Fruit fly (Drosophila melanogaster): ENCODE measurements around the gene cic.

cic gene

dm6 chr3R:20262927-20263644 is 10.5 kb downstream of the cic start:
- TF ChIP-seq D1 (tag; optimal IDR thresholded peaks at IDR 0.05): no peak
- TF ChIP-seq CG12605 (GFP tag; IDR thresholded peaks at IDR 0.05): no peak
- TF ChIP-seq Pif1B (GFP tag; optimal IDR thresholded peaks at IDR 0.05): no peak
- TF ChIP-seq CG14655 (GFP tag; optimal IDR thresholded peaks at IDR 0.05): no peak
- no peak for TF ChIP-seq CG9948 (tag; optimal IDR thresholded peaks at IDR 0.05)
- TF ChIP-seq CG10348 (GFP tag; IDR thresholded peaks at IDR 0.05): no peak
- no peak for TF ChIP-seq fd96Ca (GFP tag; IDR thresholded peaks at IDR 0.05)
- no peak for TF ChIP-seq Ets98B (GFP tag; IDR thresholded peaks at IDR 0.05)
- no peak for TF ChIP-seq EcR (GFP tag; optimal IDR thresholded peaks at IDR 0.05)
- TF ChIP-seq CG34367 (tag; optimal IDR thresholded peaks at IDR 0.05): no peak
- TF ChIP-seq Pif1A (GFP tag; optimal IDR thresholded peaks at IDR 0.05): no peak
- no peak for TF ChIP-seq rn (GFP tag; IDR thresholded peaks at IDR 0.05)

DNA sequence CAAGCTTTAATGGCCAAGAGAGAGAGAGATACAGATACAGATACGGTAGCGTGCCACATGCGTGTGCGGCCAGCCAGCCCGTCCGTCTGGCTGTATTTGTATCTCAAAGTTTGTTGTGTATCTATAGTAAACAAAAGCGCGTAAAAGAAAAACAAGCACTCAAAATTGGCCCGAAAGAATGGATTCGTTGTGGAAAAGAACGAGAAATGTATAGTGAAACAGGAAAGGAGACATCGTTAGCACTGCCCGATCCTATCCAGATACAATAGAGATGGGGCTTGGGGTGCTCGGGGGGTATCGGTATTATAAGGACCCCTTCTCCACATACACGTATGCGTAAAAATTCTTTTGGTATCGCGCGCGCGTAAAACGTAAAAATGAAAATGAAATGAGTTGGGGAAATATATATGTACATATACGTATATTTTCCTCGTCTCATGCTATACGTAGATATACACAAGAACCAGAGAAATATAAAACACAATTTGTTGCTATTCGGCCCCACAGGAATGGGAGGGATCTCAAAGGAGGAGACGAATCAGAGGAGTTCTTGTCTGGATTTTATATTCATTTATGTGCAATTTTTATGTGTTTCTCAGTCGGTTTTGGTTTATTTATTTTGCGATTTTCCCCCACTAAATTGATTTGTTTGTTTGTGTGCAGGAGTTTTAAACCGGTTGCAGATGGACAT is 11.4 kb downstream of the cic start:
- TF ChIP-seq Snoo (tag; optimal IDR thresholded peaks at IDR 0.05) (no peak), CG8159 (tag; optimal IDR thresholded peaks at IDR 0.05) (peak; percentile 25), EcR (GFP tag; optimal IDR thresholded peaks at IDR 0.05) (peak; percentile 47), gl (tag; optimal IDR thresholded peaks at IDR 0.05) (peak; percentile 17), CG9948 (tag; optimal IDR thresholded peaks at IDR 0.05) (no peak), fd96Ca (GFP tag; IDR thresholded peaks at IDR 0.05) (no peak)

- peak; percentile 29 for TF ChIP-seq CG8159 (tag; optimal IDR thresholded peaks at IDR 0.05)
- peak; percentile 7 for TF ChIP-seq Snoo (tag; optimal IDR thresholded peaks at IDR 0.05)
- no peak for TF ChIP-seq CG14655 (GFP tag; optimal IDR thresholded peaks at IDR 0.05)
- 0 out of 2 replicates have a peak, but pooled peaks have one; percentile 15 for TF ChIP-seq Ets98B (GFP tag; IDR thresholded peaks at IDR 0.05)
- TF ChIP-seq CG8301 (tag; optimal IDR thresholded peaks at IDR 0.05): no peak
- no peak for TF ChIP-seq CG12605 (GFP tag; IDR thresholded peaks at IDR 0.05)
- TF ChIP-seq EcR (GFP tag; optimal IDR thresholded peaks at IDR 0.05): no peak
- TF ChIP-seq Pif1B (GFP tag; optimal IDR thresholded peaks at IDR 0.05): no peak
- TF ChIP-seq CG4496 (GFP tag; IDR thresholded peaks at IDR 0.05): 0 out of 3 replicates have a peak, but pooled peaks have one; percentile 8
- TF ChIP-seq CG9948 (tag; optimal IDR thresholded peaks at IDR 0.05): peak; percentile 15
- TF ChIP-seq fd96Ca (GFP tag; IDR thresholded peaks at IDR 0.05): peak; percentile 44; the same call in 1 of the 3 replicates
Measured at dm6 chr3R:20264770-20265169, 12.2 kb downstream of the cic start.

- TF ChIP-seq CG14655 (GFP tag; optimal IDR thresholded peaks at IDR 0.05) (peak; percentile 37), CG8301 (tag; optimal IDR thresholded peaks at IDR 0.05) (peak; percentile 14), CG4496 (GFP tag; IDR thresholded peaks at IDR 0.05) (no peak)
Measured at dm6 chr3R:20265239-20265846, 12.8 kb downstream of the cic start.

- TF ChIP-seq CG17806 (tag; optimal IDR thresholded peaks at IDR 0.05): no peak
- TF ChIP-seq gl (tag; optimal IDR thresholded peaks at IDR 0.05): no peak
- TF ChIP-seq fd96Ca (GFP tag; IDR thresholded peaks at IDR 0.05): 0 out of 3 replicates have a peak, but pooled peaks have one; percentile 17
- no peak for TF ChIP-seq Pif1A (GFP tag; optimal IDR thresholded peaks at IDR 0.05)
Measured at dm6 chr3R:20265969-20266368, 13.4 kb downstream of the cic start.

dm6 chr3R:20273568-20273967 is 21.0 kb downstream of the cic start:
- TF ChIP-seq Pif1B (GFP tag; optimal IDR thresholded peaks at IDR 0.05) (no peak), CG8159 (tag; optimal IDR thresholded peaks at IDR 0.05) (no peak), EcR (GFP tag; optimal IDR thresholded peaks at IDR 0.05) (no peak), CG10348 (GFP tag; IDR thresholded peaks at IDR 0.05) (no peak), D1 (tag; optimal IDR thresholded peaks at IDR 0.05) (no peak), fd96Ca (GFP tag; IDR thresholded peaks at IDR 0.05) (no peak), CG13204 (GFP tag; optimal IDR thresholded peaks at IDR 0.05) (no peak), Pif1A (GFP tag; optimal IDR thresholded peaks at IDR 0.05) (no peak)

- TF ChIP-seq CG15710 (tag; optimal IDR thresholded peaks at IDR 0.05): no peak
- peak; percentile 26 for TF ChIP-seq CG13204 (GFP tag; optimal IDR thresholded peaks at IDR 0.05)
Measured at dm6 chr3R:20274521-20275294, 22.1 kb downstream of the cic start.
